Worm (Caenorhabditis elegans) whole organism, L1 larva: Measurements from ENCODE around the gene idpc-2.

Experiments
- ceh-90 ChIP-seq: sonication (generic microtip); optimal IDR thresholded peaks from 2 replicates; lab custom pipeline; 2016; ENCODE audit warnings: missing genetic modification characterization, missing compliant biosample characterization
- lin-13 ChIP-seq: fragments of 150-350 bp; optimal IDR thresholded peaks from 2 replicates; lab custom pipeline; 2014; ENCODE audit warnings: missing biosample characterization, missing genetic modification reagents, missing genetic modification characterization
- nhr-47 ChIP-seq: sonication (generic microtip); optimal IDR thresholded peaks from 2 replicates; lab custom pipeline; 2016; ENCODE audit warnings: mild to moderate bottlenecking, missing genetic modification characterization, moderate library complexity, missing compliant biosample characterization
- nhr-71 ChIP-seq: sonication (generic microtip); optimal IDR thresholded peaks from 2 replicates; lab custom pipeline; 2016; ENCODE audit warnings: mild to moderate bottlenecking, missing genetic modification characterization, moderate library complexity, missing compliant biosample characterization
- skn-1 ChIP-seq: fragments of 150-350 bp; optimal IDR thresholded peaks from 2 replicates; lab custom pipeline; 2014; ENCODE audit warnings: missing biosample characterization, missing genetic modification characterization
- snpc-4 ChIP-seq: fragments of 150-350 bp; optimal IDR thresholded peaks from 2 replicates; lab custom pipeline; 2014; ENCODE audit warnings: missing biosample characterization, missing genetic modification characterization

DNA sequence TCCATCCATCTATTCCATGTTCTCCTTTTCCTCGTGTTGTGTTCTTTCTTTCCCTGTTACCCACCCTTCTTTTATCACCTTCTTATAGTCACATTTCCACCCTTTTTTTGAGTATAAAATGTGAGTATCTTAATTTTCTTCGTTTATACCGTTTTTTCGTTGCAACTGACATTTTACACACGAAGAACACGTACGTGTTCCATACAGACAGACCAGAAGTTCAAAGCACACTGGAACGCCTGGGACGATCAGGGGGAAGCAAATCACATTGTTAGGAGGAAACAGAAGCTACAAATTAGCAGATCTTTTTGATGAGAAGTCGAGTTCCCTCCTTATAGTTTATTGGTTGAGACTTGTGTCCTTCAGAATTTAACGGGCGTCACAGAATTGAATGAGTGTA is 5.4 kb downstream of the idpc-2 start:
- no peak for TF ChIP-seq nhr-47 (tag; lab: Kevin White, UChicago)
- TF ChIP-seq lin-13: no peak
- no peak for TF ChIP-seq skn-1 (tag; lab: Kevin White, UChicago)
- TF ChIP-seq nhr-71: no peak
- TF ChIP-seq ceh-90 (tag; lab: Kevin White, UChicago): no peak
- no peak for TF ChIP-seq snpc-4 (tag; lab: Kevin White, UChicago)
